Fruit fly (Drosophila melanogaster) whole organism, embryonic: ENCODE measurements around the gene CG43156.

Source experiments
- Adf1 ChIP-seq: fragments of 200-800 bp; sonication (Bioruptor generic); IDR thresholded peaks from 2 replicates; pipeline ENCODE4 v1.3.6; 2022; ENCODE audit warnings: missing biosample characterization, missing genetic modification characterization
- B-H2 ChIP-seq: fragments of 200-800 bp; sonication (Bioruptor generic); optimal IDR thresholded peaks from 2 replicates; lab custom pipeline; 2018; ENCODE audit warnings: missing biosample characterization, mild to moderate bottlenecking, missing genetic modification characterization
- CG10321 ChIP-seq: fragments of 200-800 bp; sonication (Bioruptor generic); IDR thresholded peaks from 2 replicates; pipeline ENCODE4 v1.3.6; 2022; ENCODE audit warnings: missing biosample characterization, missing genetic modification characterization
- CG10979 ChIP-seq: fragments of 200-800 bp; sonication (Bioruptor generic); optimal IDR thresholded peaks from 2 replicates; lab custom pipeline; 2018; ENCODE audit warnings: missing biosample characterization, mild to moderate bottlenecking, missing genetic modification characterization, moderate library complexity
- CG12071 ChIP-seq: fragments of 200-800 bp; sonication (Bioruptor generic); optimal IDR thresholded peaks from 3 replicates; lab custom pipeline; 2018; ENCODE audit warnings: missing biosample characterization, mild to moderate bottlenecking, missing genetic modification characterization
- CG13287 ChIP-seq: fragments of 200-800 bp; sonication (Bioruptor generic); IDR thresholded peaks from 2 replicates; pipeline ENCODE4 v1.3.6; 2022; ENCODE audit warnings: missing biosample characterization, missing genetic modification characterization; ENCODE audit not compliant: partially characterized antibody
- CG13624 ChIP-seq: fragments of 200-800 bp; sonication (Bioruptor generic); optimal IDR thresholded peaks from 2 replicates; lab custom pipeline; 2016; ENCODE audit warnings: missing biosample characterization, missing genetic modification characterization
- CG14860 ChIP-seq: fragments of 200-800 bp; sonication (Bioruptor generic); IDR thresholded peaks from 3 replicates; pipeline ENCODE4 v1.3.6; 2022; ENCODE audit warnings: missing biosample characterization, missing genetic modification characterization; ENCODE audit not compliant: partially characterized antibody
- CG1603 ChIP-seq: fragments of 200-800 bp; sonication (Bioruptor generic); optimal IDR thresholded peaks from 2 replicates; lab custom pipeline; 2019; ENCODE audit warnings: missing biosample characterization, mild to moderate bottlenecking, missing genetic modification characterization, moderate library complexity
- CG17829 ChIP-seq: fragments of 200-800 bp; optimal IDR thresholded peaks from 2 replicates; lab custom pipeline; 2019; ENCODE audit warnings: missing biosample characterization, mild to moderate bottlenecking, missing genetic modification characterization, moderate library complexity
- CG2129 ChIP-seq: fragments of 200-800 bp; sonication (Bioruptor generic); IDR thresholded peaks from 2 replicates; pipeline ENCODE4 v1.3.6; 2022; ENCODE audit warnings: missing biosample characterization, missing genetic modification characterization; ENCODE audit not compliant: partially characterized antibody
- CG2199 ChIP-seq: fragments of 200-800 bp; sonication (Bioruptor generic); IDR thresholded peaks from 3 replicates; pipeline ENCODE4 v1.3.6; 2022; ENCODE audit warnings: missing biosample characterization, missing genetic modification characterization
- CG33213 ChIP-seq: fragments of 200-800 bp; sonication (Bioruptor generic); optimal IDR thresholded peaks from 3 replicates; lab custom pipeline; 2016; ENCODE audit warnings: missing biosample characterization, missing genetic modification characterization
- CG34224 ChIP-seq: fragments of 200-800 bp; sonication (Bioruptor generic); IDR thresholded peaks from 3 replicates; pipeline ENCODE4 v1.3.6; 2022; ENCODE audit warnings: missing biosample characterization, missing genetic modification characterization; ENCODE audit not compliant: partially characterized antibody
- CG3838 ChIP-seq: fragments of 200-800 bp; sonication (Bioruptor generic); optimal IDR thresholded peaks from 3 replicates; lab custom pipeline; 2016; ENCODE audit warnings: missing biosample characterization, missing genetic modification characterization
- CG4707 ChIP-seq: fragments of 200-800 bp; sonication (Bioruptor generic); optimal IDR thresholded peaks from 2 replicates; lab custom pipeline; 2018; ENCODE audit warnings: missing biosample characterization, mild to moderate bottlenecking, missing genetic modification characterization, moderate library complexity
- CG4854 ChIP-seq: fragments of 200-800 bp; sonication (Bioruptor generic); optimal IDR thresholded peaks from 2 replicates; lab custom pipeline; 2016; ENCODE audit warnings: missing biosample characterization, missing genetic modification characterization, inconsistent platforms
- CG7357 ChIP-seq: fragments of 200-800 bp; sonication (Bioruptor generic); IDR thresholded peaks from 3 replicates; pipeline ENCODE4 v1.3.6; 2022; ENCODE audit warnings: missing biosample characterization, missing genetic modification characterization
- CG7987 ChIP-seq: fragments of 200-800 bp; sonication (Bioruptor generic); optimal IDR thresholded peaks from 2 replicates; lab custom pipeline; 2018; ENCODE audit warnings: missing biosample characterization, mild to moderate bottlenecking, missing genetic modification characterization, moderate library complexity
- CG9932 ChIP-seq: fragments of 200-800 bp; sonication (Bioruptor generic); IDR thresholded peaks from 2 replicates; pipeline ENCODE4 v1.3.6; 2022; ENCODE audit warnings: missing biosample characterization, missing genetic modification characterization
- CTCF ChIP-seq: fragments of 200-800 bp; sonication (Bioruptor generic); optimal IDR thresholded peaks from 2 replicates; lab custom pipeline; 2017; ENCODE audit warnings: missing biosample characterization, mild to moderate bottlenecking, missing genetic modification characterization, moderate library complexity
- CoRest ChIP-seq: fragments of 200-800 bp; sonication (Bioruptor generic); optimal IDR thresholded peaks from 3 replicates; lab custom pipeline; 2018; ENCODE audit warnings: missing biosample characterization, mild to moderate bottlenecking, missing genetic modification characterization, moderate library complexity
- Deaf1 ChIP-seq: fragments of 200-800 bp; optimal IDR thresholded peaks from 3 replicates; lab custom pipeline; 2019; ENCODE audit warnings: missing biosample characterization, mild to moderate bottlenecking, missing genetic modification characterization, moderate library complexity
- Dip3 ChIP-seq: fragments of 200-800 bp; sonication (Bioruptor generic); optimal IDR thresholded peaks from 3 replicates; lab custom pipeline; 2016; ENCODE audit warnings: missing biosample characterization, missing genetic modification characterization
- Dp ChIP-seq: fragments of 200-800 bp; sonication (Bioruptor generic); optimal IDR thresholded peaks from 2 replicates; lab custom pipeline; 2018; ENCODE audit warnings: missing biosample characterization, mild to moderate bottlenecking, missing genetic modification characterization, moderate library complexity
- H2.0 ChIP-seq: fragments of 200-800 bp; sonication (Bioruptor generic); IDR thresholded peaks from 2 replicates; pipeline ENCODE4 v1.3.6; 2022; ENCODE audit warnings: missing biosample characterization, missing genetic modification characterization
- HLH3B ChIP-seq: fragments of 200-800 bp; sonication (Bioruptor generic); IDR thresholded peaks from 2 replicates; pipeline ENCODE4 v1.3.6; 2022; ENCODE audit warnings: missing biosample characterization, missing genetic modification characterization
- Hr3 ChIP-seq: fragments of 200-800 bp; sonication (Bioruptor generic); optimal IDR thresholded peaks from 3 replicates; lab custom pipeline; 2016; ENCODE audit warnings: missing biosample characterization, missing genetic modification characterization
- MESR4 ChIP-seq: fragments of 200-800 bp; sonication (Bioruptor generic); optimal IDR thresholded peaks from 2 replicates; lab custom pipeline; 2018; ENCODE audit warnings: missing biosample characterization, mild to moderate bottlenecking, missing genetic modification characterization, moderate library complexity
- Mes4 ChIP-seq: fragments of 200-800 bp; sonication (Bioruptor generic); optimal IDR thresholded peaks from 2 replicates; lab custom pipeline; 2016; ENCODE audit warnings: missing biosample characterization, missing genetic modification characterization
- NC2β ChIP-seq: fragments of 200-800 bp; sonication (Bioruptor generic); optimal IDR thresholded peaks from 2 replicates; lab custom pipeline; 2016; ENCODE audit warnings: missing biosample characterization, missing genetic modification characterization
- Nf-YC ChIP-seq: fragments of 200-800 bp; optimal IDR thresholded peaks from 3 replicates; lab custom pipeline; 2019; ENCODE audit warnings: missing biosample characterization, mild to moderate bottlenecking, missing genetic modification characterization, moderate library complexity
- Pdp1 ChIP-seq, 2 experiments: fragments of 200-800 bp; sonication (Bioruptor generic); optimal IDR thresholded peaks; 3 replicates each; lab custom pipeline; 2016; ENCODE audit warnings: missing biosample characterization in 2 of 2, missing genetic modification characterization in 2 of 2, mild to moderate bottlenecking in 1 of 2, moderate library complexity in 1 of 2
- Poxn ChIP-seq: fragments of 200-800 bp; sonication (Bioruptor generic); IDR thresholded peaks from 2 replicates; pipeline ENCODE4 v1.3.6; 2022; ENCODE audit warnings: missing biosample characterization, missing genetic modification characterization
- Scr ChIP-seq: fragments of 200-800 bp; sonication (Bioruptor generic); IDR thresholded peaks from 2 replicates; pipeline ENCODE4 v1.3.6; 2022; ENCODE audit warnings: missing biosample characterization, missing genetic modification characterization; ENCODE audit not compliant: partially characterized antibody
- Sry-δ ChIP-seq: fragments of 200-800 bp; sonication (Bioruptor generic); optimal IDR thresholded peaks from 2 replicates; lab custom pipeline; 2016; ENCODE audit warnings: missing biosample characterization, missing genetic modification characterization
- bcd ChIP-seq: fragments of 200-800 bp; sonication (Bioruptor generic); optimal IDR thresholded peaks from 2 replicates; lab custom pipeline; 2017; ENCODE audit warnings: missing biosample characterization, mild to moderate bottlenecking, missing genetic modification characterization
- chif ChIP-seq, 2 experiments: fragments of 200-800 bp; sonication (Bioruptor generic); optimal IDR thresholded peaks; 3 replicates each; lab custom pipeline; 2016; ENCODE audit warnings: missing biosample characterization in 2 of 2, missing genetic modification characterization in 2 of 2
- ci ChIP-seq: fragments of 200-800 bp; sonication (Bioruptor generic); IDR thresholded peaks from 3 replicates; pipeline ENCODE4 v1.3.6; 2022; ENCODE audit warnings: missing biosample characterization, missing genetic modification characterization
- dan ChIP-seq: fragments of 200-800 bp; sonication (Bioruptor generic); IDR thresholded peaks from 2 replicates; pipeline ENCODE4 v1.3.6; 2022; ENCODE audit warnings: missing biosample characterization, missing genetic modification characterization
- dati ChIP-seq: fragments of 200-800 bp; sonication (Bioruptor generic); IDR thresholded peaks from 2 replicates; pipeline ENCODE4 v1.3.6; 2022; ENCODE audit warnings: missing biosample characterization, missing genetic modification characterization
- dm ChIP-seq: fragments of 200-800 bp; sonication (Bioruptor generic); optimal IDR thresholded peaks from 3 replicates; lab custom pipeline; 2016; ENCODE audit warnings: missing biosample characterization, missing genetic modification characterization
- ewg ChIP-seq: fragments of 200-800 bp; sonication (Bioruptor generic); optimal IDR thresholded peaks from 3 replicates; lab custom pipeline; 2017; ENCODE audit warnings: mild to moderate bottlenecking, missing biosample characterization, missing genetic modification reagents, missing genetic modification characterization
- eyg ChIP-seq: fragments of 200-800 bp; sonication (Bioruptor generic); optimal IDR thresholded peaks from 3 replicates; lab custom pipeline; 2016; ENCODE audit warnings: missing biosample characterization, missing genetic modification characterization
- insv ChIP-seq, 2 experiments: fragments of 200-800 bp; sonication (Bioruptor generic); optimal IDR thresholded peaks; 3 replicates each; lab custom pipeline; 2016 to 2018; ENCODE audit warnings: missing biosample characterization in 2 of 2, missing genetic modification characterization in 2 of 2
- mam ChIP-seq: fragments of 200-800 bp; sonication (Bioruptor generic); optimal IDR thresholded peaks from 3 replicates; lab custom pipeline; 2016; ENCODE audit warnings: missing biosample characterization, missing genetic modification characterization
- salm ChIP-seq: fragments of 200-800 bp; sonication (Bioruptor generic); optimal IDR thresholded peaks from 2 replicates; lab custom pipeline; 2018; ENCODE audit warnings: missing biosample characterization, mild to moderate bottlenecking, missing genetic modification characterization
- slbo ChIP-seq: fragments of 200-800 bp; sonication (Bioruptor generic); IDR thresholded peaks from 2 replicates; pipeline ENCODE4 v1.3.6; 2022; ENCODE audit warnings: missing biosample characterization, missing genetic modification characterization
- sna ChIP-seq: fragments of 200-800 bp; sonication (Bioruptor generic); IDR thresholded peaks from 2 replicates; pipeline ENCODE4 v1.3.6; 2022; ENCODE audit warnings: missing biosample characterization, missing genetic modification characterization; ENCODE audit not compliant: partially characterized antibody
- vnd ChIP-seq: fragments of 200-800 bp; sonication (Bioruptor generic); IDR thresholded peaks from 3 replicates; pipeline ENCODE4 v1.3.6; 2022; ENCODE audit warnings: missing biosample characterization, missing genetic modification characterization; ENCODE audit not compliant: partially characterized antibody
- wdn ChIP-seq: fragments of 200-800 bp; sonication (Bioruptor generic); IDR thresholded peaks from 2 replicates; pipeline ENCODE4 v1.3.6; 2022; ENCODE audit warnings: missing biosample characterization, missing genetic modification characterization

CG43156 gene

dm6 chrX:11886976-11887375 is 19.7 kb downstream of the CG43156 start, which contains the start of the genes CG10353 and SelG (continued):
- TF ChIP-seq Mes4: peak; percentile 10
- TF ChIP-seq Adf1 (GFP tag; lab: Robert Waterston, UW): no peak
- TF ChIP-seq CG2199 (GFP tag; lab: Robert Waterston, UW): peak; percentile 28; the same call in 1 of the 3 replicates
- peak; percentile 65 for TF ChIP-seq CG14860
- peak; percentile 81 for TF ChIP-seq MESR4 (GFP tag; lab: Kevin White, UChicago)
- peak; percentile 63 for TF ChIP-seq slbo (GFP tag; lab: Robert Waterston, UW)
- no peak for TF ChIP-seq ewg (GFP tag; lab: Kevin White, UChicago)
- peak; percentile 87 for TF ChIP-seq B-H2 (GFP tag; lab: Kevin White, UChicago)
- TF ChIP-seq wdn (GFP tag; lab: Robert Waterston, UW): 0 out of 2 replicates have a peak, but pooled peaks have one; percentile 29
- TF ChIP-seq dm (GFP tag; lab: Kevin White, UChicago): peak; percentile 65
- no peak for TF ChIP-seq insv (GFP tag; optimal IDR thresholded peaks at IDR 0.05; lab: Kevin White, UChicago)
- peak; percentile 72 for TF ChIP-seq mam (GFP tag; lab: Kevin White, UChicago)
- TF ChIP-seq Pdp1 (GFP tag; optimal IDR thresholded peaks at IDR 0.05; lab: Kevin White, UChicago): peak; percentile 30 to 77
- TF ChIP-seq vnd: peak; percentile 63
- TF ChIP-seq CG12071 (GFP tag; lab: Kevin White, UChicago): no peak
- peak; percentile 62 for TF ChIP-seq NC2β (GFP tag; lab: Kevin White, UChicago)
- peak; percentile 94 for TF ChIP-seq CG34224 (GFP tag; lab: Robert Waterston, UW)
- no peak for TF ChIP-seq CG7357 (GFP tag; lab: Robert Waterston, UW)
- TF ChIP-seq CG10321 (GFP tag; lab: Robert Waterston, UW): no peak
- no peak for TF ChIP-seq Poxn (GFP tag; lab: Robert Waterston, UW)
- TF ChIP-seq Dip3 (GFP tag; lab: Kevin White, UChicago): peak; percentile 44
- no peak for TF ChIP-seq CG10979 (tag; lab: Kevin White, UChicago)
- TF ChIP-seq Scr (GFP tag; lab: Robert Waterston, UW): peak; percentile 80
- peak; percentile 46 for TF ChIP-seq Dp (GFP tag; lab: Kevin White, UChicago)
- TF ChIP-seq CTCF (GFP tag; lab: Kevin White, UChicago): peak; percentile 11
- TF ChIP-seq dati (GFP tag; lab: Robert Waterston, UW): no peak
- no peak for TF ChIP-seq CG4854
- TF ChIP-seq H2.0: peak; percentile 23; the same call in 1 of the 2 replicates
- TF ChIP-seq Deaf1 (tag; lab: Kevin White, UChicago): peak; percentile 9
- peak; percentile 80 for TF ChIP-seq CG1603 (tag; lab: Kevin White, UChicago)
- no peak for TF ChIP-seq HLH3B (GFP tag; lab: Robert Waterston, UW)
- no peak for TF ChIP-seq CG4707
- no peak for TF ChIP-seq CG3838
- no peak for TF ChIP-seq dan
- TF ChIP-seq CG9932 (GFP tag; lab: Robert Waterston, UW): peak; percentile 67
- peak; percentile 52 for TF ChIP-seq CG2129 (GFP tag; lab: Robert Waterston, UW)
- TF ChIP-seq CG7987 (GFP tag; lab: Kevin White, UChicago): peak; percentile 45
- TF ChIP-seq salm (tag; lab: Kevin White, UChicago): no peak
- peak; percentile 38 for TF ChIP-seq eyg
- peak; percentile 18 to 26 for TF ChIP-seq chif (GFP tag; optimal IDR thresholded peaks at IDR 0.05; lab: Kevin White, UChicago)
- TF ChIP-seq sna (GFP tag; lab: Robert Waterston, UW): peak; percentile 76
- peak; percentile 95 for TF ChIP-seq Sry-δ (GFP tag; lab: Kevin White, UChicago)
- peak; percentile 59 for TF ChIP-seq CG13624 (GFP tag; lab: Kevin White, UChicago)
- peak; percentile 57 for TF ChIP-seq CG33213
- TF ChIP-seq Hr3: peak; percentile 11
- TF ChIP-seq ci (GFP tag; lab: Robert Waterston, UW): peak; percentile 56; the same call in 2 of the 3 replicates
- peak; percentile 0 for TF ChIP-seq CoRest (tag; lab: Kevin White, UChicago)
- TF ChIP-seq CG17829 (tag; lab: Kevin White, UChicago): peak; percentile 51
- TF ChIP-seq bcd (GFP tag; lab: Kevin White, UChicago): peak; percentile 26
- peak; percentile 90 for TF ChIP-seq CG13287 (GFP tag; lab: Robert Waterston, UW)
- peak; percentile 22 for TF ChIP-seq Nf-YC (tag; lab: Kevin White, UChicago)
